Worm (Caenorhabditis elegans): ENCODE data around the gene C50D2.6.

- no peak for TF ChIP-seq fos-1 (tag; optimal IDR thresholded peaks at IDR 0.05)
- TF ChIP-seq nhr-12 (tag; optimal IDR thresholded peaks at IDR 0.05), result no peak
- no peak for TF ChIP-seq lsy-12 (tag; optimal IDR thresholded peaks at IDR 0.05)
- no peak for TF ChIP-seq aly-2 (tag; optimal IDR thresholded peaks at IDR 0.05)
- no peak for TF ChIP-seq fkh-10 (GFP tag; optimal IDR thresholded peaks at IDR 0.05)
- no peak for TF ChIP-seq mdl-1 (tag; optimal IDR thresholded peaks at IDR 0.05)
- no peak for TF ChIP-seq sea-2 (GFP tag; optimal IDR thresholded peaks at IDR 0.05)
- TF ChIP-seq snpc-4 (tag; optimal IDR thresholded peaks at IDR 0.05), result peak; percentile 28
These were observed 13.9 kb downstream of the C50D2.6 start, which contains the start of the genes luc-7L3 and sftb-6 for ce11 chrII:97992-98763.

Measured in whole organism, L3 larva.